Fruit fly (Drosophila melanogaster) whole organism, embryonic: ENCODE data around the gene CG33932.
A peak's percentile ranks its signal among the peaks of the same experiment; 100 is the strongest.

Experiments
- CG12942 ChIP-seq: fragments of 200-800 bp; sonication (Bioruptor generic); optimal IDR thresholded peaks from 3 replicates; lab custom pipeline; 2016; ENCODE audit warnings: missing biosample characterization, missing genetic modification characterization
- CG14441 ChIP-seq: fragments of 200-800 bp; sonication (Bioruptor generic); IDR thresholded peaks from 2 replicates; pipeline ENCODE4 v1.3.6; 2022; ENCODE audit warnings: missing biosample characterization, missing genetic modification characterization
- CG15479 ChIP-seq: fragments of 200-800 bp; sonication (Bioruptor generic); optimal IDR thresholded peaks from 3 replicates; lab custom pipeline; 2019; ENCODE audit warnings: missing biosample characterization, mild to moderate bottlenecking, missing genetic modification characterization, moderate library complexity
- CG15601 ChIP-seq: fragments of 200-800 bp; sonication (Bioruptor generic); optimal IDR thresholded peaks from 3 replicates; lab custom pipeline; 2019; ENCODE audit warnings: missing biosample characterization, mild to moderate bottlenecking, missing genetic modification characterization, moderate library complexity
- CG2202 ChIP-seq: fragments of 200-800 bp; sonication (Bioruptor generic); optimal IDR thresholded peaks from 2 replicates; lab custom pipeline; 2018; ENCODE audit warnings: missing biosample characterization, mild to moderate bottlenecking, missing genetic modification characterization
- CG34376 ChIP-seq: fragments of 200-800 bp; sonication (Bioruptor generic); optimal IDR thresholded peaks from 2 replicates; lab custom pipeline; 2018; ENCODE audit warnings: missing biosample characterization, mild to moderate bottlenecking, missing genetic modification characterization
- CG3847 ChIP-seq: fragments of 200-800 bp; sonication (Bioruptor generic); IDR thresholded peaks from 2 replicates; pipeline ENCODE4 v1.3.6; 2022; ENCODE audit warnings: missing biosample characterization, missing genetic modification characterization
- CG4404 ChIP-seq: fragments of 200-800 bp; sonication (Bioruptor generic); IDR thresholded peaks from 2 replicates; pipeline ENCODE4 v1.3.6; 2022; ENCODE audit warnings: missing biosample characterization, missing genetic modification characterization
- CG9797 ChIP-seq: fragments of 200-800 bp; sonication (Bioruptor generic); optimal IDR thresholded peaks from 3 replicates; lab custom pipeline; 2018; ENCODE audit warnings: missing biosample characterization, mild to moderate bottlenecking, missing genetic modification characterization
- Dad ChIP-seq: fragments of 200-800 bp; sonication (Bioruptor generic); optimal IDR thresholded peaks from 3 replicates; lab custom pipeline; 2016; ENCODE audit warnings: missing biosample characterization, missing genetic modification characterization
- Dip3 ChIP-seq: fragments of 200-800 bp; sonication (Bioruptor generic); optimal IDR thresholded peaks from 3 replicates; lab custom pipeline; 2016; ENCODE audit warnings: missing biosample characterization, missing genetic modification characterization
- Dp ChIP-seq: fragments of 200-800 bp; sonication (Bioruptor generic); optimal IDR thresholded peaks from 2 replicates; lab custom pipeline; 2018; ENCODE audit warnings: missing biosample characterization, mild to moderate bottlenecking, missing genetic modification characterization, moderate library complexity
- E2f2 ChIP-seq: fragments of 200-800 bp; sonication (Bioruptor generic); IDR thresholded peaks from 2 replicates; pipeline ENCODE4 v1.3.6; 2022; ENCODE audit warnings: missing biosample characterization, missing genetic modification characterization
- Fer1 ChIP-seq: fragments of 200-800 bp; sonication (Bioruptor generic); optimal IDR thresholded peaks from 2 replicates; lab custom pipeline; 2017; ENCODE audit warnings: missing biosample characterization, mild to moderate bottlenecking, missing genetic modification characterization
- Fer3 ChIP-seq: fragments of 200-800 bp; sonication (Bioruptor generic); optimal IDR thresholded peaks from 2 replicates; lab custom pipeline; 2018; ENCODE audit warnings: missing biosample characterization, mild to moderate bottlenecking, missing genetic modification characterization, moderate library complexity
- Gug ChIP-seq: fragments of 200-800 bp; sonication (Bioruptor generic); IDR thresholded peaks from 4 replicates; pipeline ENCODE4 v1.3.6; 2022; ENCODE audit warnings: missing biosample characterization, missing genetic modification characterization
- HLHmδ ChIP-seq: fragments of 200-800 bp; sonication (Bioruptor generic); optimal IDR thresholded peaks from 2 replicates; lab custom pipeline; 2018; ENCODE audit warnings: missing biosample characterization, mild to moderate bottlenecking, missing genetic modification characterization, moderate library complexity
- HmgD ChIP-seq: fragments of 200-800 bp; sonication (Bioruptor generic); optimal IDR thresholded peaks from 3 replicates; lab custom pipeline; 2016; ENCODE audit warnings: missing biosample characterization, missing genetic modification characterization
- Hr51 ChIP-seq, 2 experiments: fragments of 200-800 bp; sonication (Bioruptor generic); optimal IDR thresholded peaks; 2 replicates in 1 of 2; 3 replicates in 1 of 2; lab custom pipeline; 2016 to 2018; ENCODE audit warnings: missing biosample characterization in 2 of 2, missing genetic modification characterization in 2 of 2, mild to moderate bottlenecking in 1 of 2, moderate library complexity in 1 of 2
- Hr78 ChIP-seq, 2 experiments: fragments of 200-800 bp in 1 of 2; fragments of >200 bp in 1 of 2; sonication (Bioruptor generic) in 1 of 2; optimal IDR thresholded peaks; 2 replicates each; lab custom pipeline; 2017 to 2019; ENCODE audit warnings: missing biosample characterization in 2 of 2, missing genetic modification characterization in 2 of 2, mild to moderate bottlenecking in 1 of 2, moderate library complexity in 1 of 2
- Mrtf ChIP-seq: fragments of 200-800 bp; sonication (Bioruptor generic); IDR thresholded peaks from 3 replicates; pipeline ENCODE4 v1.3.6; 2022; ENCODE audit warnings: missing biosample characterization, missing genetic modification characterization
- Neu2 ChIP-seq: fragments of 200-800 bp; sonication (Bioruptor generic); optimal IDR thresholded peaks from 3 replicates; lab custom pipeline; 2016; ENCODE audit warnings: missing biosample characterization, missing genetic modification characterization, borderline replicate concordance
- Opbp ChIP-seq: fragments of 200-800 bp; sonication (Bioruptor generic); IDR thresholded peaks from 3 replicates; pipeline ENCODE4 v1.3.6; 2022; ENCODE audit warnings: missing biosample characterization, missing genetic modification characterization; ENCODE audit not compliant: partially characterized antibody
- Pdp1 ChIP-seq, 2 experiments: fragments of 200-800 bp; sonication (Bioruptor generic); optimal IDR thresholded peaks; 3 replicates each; lab custom pipeline; 2016; ENCODE audit warnings: missing biosample characterization in 2 of 2, missing genetic modification characterization in 2 of 2, mild to moderate bottlenecking in 1 of 2, moderate library complexity in 1 of 2
- Spps ChIP-seq: fragments of 200-800 bp; sonication (Bioruptor generic); optimal IDR thresholded peaks from 2 replicates; lab custom pipeline; 2018; ENCODE audit warnings: missing biosample characterization, mild to moderate bottlenecking, missing genetic modification characterization
- Tbp ChIP-seq: fragments of >200 bp; optimal IDR thresholded peaks from 2 replicates; lab custom pipeline; 2018; ENCODE audit warnings: missing biosample characterization, missing genetic modification characterization
- Vsx1 ChIP-seq: fragments of 200-800 bp; sonication (Bioruptor generic); optimal IDR thresholded peaks from 2 replicates; lab custom pipeline; 2017; ENCODE audit warnings: missing biosample characterization, mild to moderate bottlenecking, missing genetic modification characterization, missing genetic modification reagents
- ac ChIP-seq: fragments of 200-800 bp; sonication (Bioruptor generic); optimal IDR thresholded peaks from 3 replicates; lab custom pipeline; 2017; ENCODE audit warnings: missing biosample characterization, mild to moderate bottlenecking, missing genetic modification characterization
- bab2 ChIP-seq: fragments of 200-800 bp; sonication (Bioruptor generic); optimal IDR thresholded peaks from 2 replicates; lab custom pipeline; 2016; ENCODE audit warnings: missing biosample characterization, missing genetic modification characterization
- bcd ChIP-seq: fragments of 200-800 bp; sonication (Bioruptor generic); optimal IDR thresholded peaks from 2 replicates; lab custom pipeline; 2017; ENCODE audit warnings: missing biosample characterization, mild to moderate bottlenecking, missing genetic modification characterization
- chinmo ChIP-seq: fragments of 200-800 bp; sonication (Bioruptor generic); IDR thresholded peaks from 4 replicates; pipeline ENCODE4 v1.3.6; 2022; ENCODE audit warnings: missing biosample characterization, missing genetic modification characterization; ENCODE audit not compliant: partially characterized antibody
- danr ChIP-seq: fragments of 200-800 bp; sonication (Bioruptor generic); IDR thresholded peaks from 2 replicates; pipeline ENCODE4 v1.3.6; 2022; ENCODE audit warnings: missing biosample characterization, missing genetic modification characterization
- exex ChIP-seq: fragments of 200-800 bp; sonication (Bioruptor generic); optimal IDR thresholded peaks from 4 replicates; lab custom pipeline; 2018; ENCODE audit warnings: missing biosample characterization, mild to moderate bottlenecking, missing genetic modification characterization, moderate library complexity
- gcm ChIP-seq: fragments of 200-800 bp; sonication (Bioruptor generic); optimal IDR thresholded peaks from 2 replicates; lab custom pipeline; 2019; ENCODE audit warnings: missing biosample characterization, mild to moderate bottlenecking, missing genetic modification characterization, moderate library complexity
- grn ChIP-seq: fragments of 200-800 bp; sonication (Bioruptor generic); optimal IDR thresholded peaks from 3 replicates; lab custom pipeline; 2017; ENCODE audit warnings: missing biosample characterization, missing genetic modification characterization
- gsb-n ChIP-seq: fragments of 200-800 bp; sonication (Bioruptor generic); optimal IDR thresholded peaks from 3 replicates; lab custom pipeline; 2018; ENCODE audit warnings: missing biosample characterization, mild to moderate bottlenecking, missing genetic modification characterization
- mam ChIP-seq: fragments of 200-800 bp; sonication (Bioruptor generic); optimal IDR thresholded peaks from 3 replicates; lab custom pipeline; 2016; ENCODE audit warnings: missing biosample characterization, missing genetic modification characterization
- nau ChIP-seq: fragments of 200-800 bp; sonication (Bioruptor generic); optimal IDR thresholded peaks from 3 replicates; lab custom pipeline; 2017; ENCODE audit warnings: missing biosample characterization, mild to moderate bottlenecking, missing genetic modification characterization, missing genetic modification reagents
- nmo ChIP-seq: fragments of 200-800 bp; sonication (Bioruptor generic); optimal IDR thresholded peaks from 2 replicates; lab custom pipeline; 2018; ENCODE audit warnings: missing biosample characterization, mild to moderate bottlenecking, missing genetic modification characterization, moderate library complexity
- pho ChIP-seq: fragments of 200-800 bp; sonication (Bioruptor generic); optimal IDR thresholded peaks from 2 replicates; lab custom pipeline; 2016; ENCODE audit warnings: missing biosample characterization, missing genetic modification characterization
- pita ChIP-seq: fragments of 200-800 bp; sonication (Bioruptor generic); optimal IDR thresholded peaks from 2 replicates; lab custom pipeline; 2017; ENCODE audit warnings: missing biosample characterization, mild to moderate bottlenecking, missing genetic modification characterization
- prd ChIP-seq, 3 experiments: fragments of >200 bp in 2 of 3; fragments of 200-800 bp in 1 of 3; sonication (Bioruptor generic) in 1 of 3; optimal IDR thresholded peaks in 2 of 3; IDR thresholded peaks in 1 of 3; 2 replicates in 2 of 3; 3 replicates in 1 of 3; pipeline versions ENCODE4 v1.3.6 to Lab custom; 2017 to 2022; ENCODE audit warnings: missing biosample characterization in 1 of 3, missing genetic modification characterization in 1 of 3
- repo ChIP-seq: fragments of 200-800 bp; sonication (Bioruptor generic); optimal IDR thresholded peaks from 2 replicates; lab custom pipeline; 2016; ENCODE audit warnings: missing biosample characterization, missing genetic modification characterization
- scrt ChIP-seq: fragments of 200-800 bp; sonication (Bioruptor generic); optimal IDR thresholded peaks from 2 replicates; lab custom pipeline; 2018; ENCODE audit warnings: missing biosample characterization, mild to moderate bottlenecking, missing genetic modification characterization, moderate library complexity
- tll ChIP-seq, 2 experiments: fragments of 200-800 bp in 1 of 2; fragments of >200 bp in 1 of 2; sonication (Bioruptor generic) in 1 of 2; optimal IDR thresholded peaks; 2 replicates each; lab custom pipeline; 2017 to 2019; ENCODE audit warnings: missing biosample characterization in 2 of 2, missing genetic modification characterization in 2 of 2, mild to moderate bottlenecking in 1 of 2, moderate library complexity in 1 of 2
- toy ChIP-seq: fragments of 200-800 bp; sonication (Bioruptor generic); IDR thresholded peaks from 2 replicates; pipeline ENCODE4 v1.3.6; 2022; ENCODE audit warnings: missing biosample characterization, missing genetic modification characterization
- z ChIP-seq: fragments of 200-800 bp; sonication (Bioruptor generic); IDR thresholded peaks from 3 replicates; pipeline ENCODE4 v1.3.6; 2022; ENCODE audit warnings: missing biosample characterization, missing genetic modification characterization
- zfh2 ChIP-seq: fragments of 200-800 bp; sonication (Bioruptor generic); optimal IDR thresholded peaks from 2 replicates; lab custom pipeline; 2016; ENCODE audit warnings: missing biosample characterization, missing genetic modification characterization

The CG33932 gene

DNA sequence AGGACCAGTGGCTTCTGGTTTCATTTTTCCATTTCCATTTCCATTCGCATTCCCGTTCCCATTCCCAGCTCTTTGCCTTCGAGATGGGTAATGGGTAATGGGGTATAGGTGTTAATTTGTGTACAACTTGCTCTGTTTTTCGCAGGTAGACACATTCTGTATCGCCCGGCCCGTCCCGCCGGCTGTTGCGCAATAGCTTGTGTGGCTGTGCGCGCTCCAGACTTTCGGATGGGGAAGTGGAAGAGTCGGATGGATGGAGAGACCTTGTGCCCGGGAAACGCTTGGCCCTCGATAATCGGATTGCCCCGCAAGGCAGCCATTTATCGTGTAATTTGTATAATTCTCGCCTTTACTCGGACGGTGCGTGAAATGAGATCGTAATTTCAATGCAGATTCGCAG, 9.5 kb downstream of the CG33932 start (continued):
- TF ChIP-seq CG4404 (no peak), toy (0 out of 2 replicates have a peak, but pooled peaks have one; percentile 7), Pdp1 (GFP tag; optimal IDR thresholded peaks at IDR 0.05; lab: Kevin White, UChicago) (peak in 1 of 2 experiments; percentile 97), zfh2 (GFP tag; lab: Kevin White, UChicago) (no peak), CG2202 (no peak)
- TF ChIP-seq, all 482 proteins: peak for 4

DNA sequence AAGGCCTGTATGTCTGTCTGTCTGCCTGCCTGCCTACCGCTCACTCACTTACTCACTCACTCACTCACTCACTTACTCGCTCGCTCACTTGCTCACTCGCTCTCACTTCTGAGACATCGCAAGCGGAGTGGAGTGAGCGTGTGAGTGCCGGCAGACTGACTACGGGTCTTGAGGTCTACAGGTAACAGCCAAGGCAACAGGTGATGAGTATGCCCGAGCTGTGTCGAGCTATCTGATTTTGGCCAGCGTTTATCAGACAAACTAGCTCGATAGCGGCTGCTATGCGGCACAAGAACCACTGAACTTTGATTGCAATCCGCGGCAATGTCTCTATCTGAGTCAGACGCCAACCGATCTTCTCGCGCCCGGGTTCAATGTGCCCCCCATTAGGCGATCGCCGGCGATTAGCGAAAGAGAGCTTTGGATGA, 9.9 kb downstream of the CG33932 start:
- TF ChIP-seq chinmo (GFP tag; lab: Robert Waterston, UW) (0 out of 4 replicates have a peak, but pooled peaks have one; percentile 69), ac (no peak), prd (optimal IDR thresholded peaks at IDR 0.05; lab: Kevin White, UChicago) (no peak), prd (GFP tag; IDR thresholded peaks at IDR 0.05; lab: Robert Waterston, UW) (no peak), gsb-n (tag; lab: Kevin White, UChicago) (no peak), Mrtf (GFP tag; lab: Robert Waterston, UW) (no peak), bcd (no peak), HLHmδ (GFP tag; lab: Kevin White, UChicago) (peak; percentile 49), HmgD (GFP tag; lab: Kevin White, UChicago) (no peak), Spps (tag; lab: Kevin White, UChicago) (no peak), z (GFP tag; lab: Robert Waterston, UW) (peak; percentile 97), Hr78 (GFP tag; optimal IDR thresholded peaks at IDR 0.05; lab: Kevin White, UChicago) (peak in 1 of 2 experiments; percentile 63), Tbp (GFP tag; lab: Kevin White, UChicago) (no peak), danr (GFP tag; lab: Robert Waterston, UW) (no peak), Dip3 (GFP tag; lab: Kevin White, UChicago) (no peak), Gug (GFP tag; lab: Robert Waterston, UW) (no peak), Neu2 (no peak), CG12942 (no peak), CG9797 (GFP tag; lab: Kevin White, UChicago) (no peak), Vsx1 (GFP tag; lab: Kevin White, UChicago) (no peak), Dp (GFP tag; lab: Kevin White, UChicago) (no peak), gcm (GFP tag; lab: Kevin White, UChicago) (no peak), grn (GFP tag; lab: Kevin White, UChicago) (peak; percentile 99), pho (GFP tag; lab: Kevin White, UChicago) (no peak), Opbp (no peak), CG15479 (GFP tag; lab: Kevin White, UChicago) (peak; percentile 21), CG14441 (GFP tag; lab: Robert Waterston, UW) (no peak), E2f2 (GFP tag; lab: Robert Waterston, UW) (no peak), tll (GFP tag; optimal IDR thresholded peaks at IDR 0.05; lab: Kevin White, UChicago) (peak in 1 of 2 experiments; percentile 25), Fer1 (no peak), nau (GFP tag; lab: Kevin White, UChicago) (no peak), CG34376 (GFP tag; lab: Kevin White, UChicago) (peak; percentile 63), Fer3 (no peak), CG3847 (GFP tag; lab: Robert Waterston, UW) (no peak), exex (tag; lab: Kevin White, UChicago) (peak; percentile 40), pita (GFP tag; lab: Kevin White, UChicago) (no peak), scrt (GFP tag; lab: Kevin White, UChicago) (no peak), CG15601 (no peak), mam (GFP tag; lab: Kevin White, UChicago) (no peak), Hr51 (GFP tag; optimal IDR thresholded peaks at IDR 0.05; lab: Kevin White, UChicago) (no peak), bab2 (GFP tag; lab: Kevin White, UChicago) (no peak), nmo (GFP tag; lab: Kevin White, UChicago) (no peak), repo (GFP tag; lab: Kevin White, UChicago) (no peak), Dad (GFP tag; lab: Kevin White, UChicago) (no peak)
